Worm (Caenorhabditis elegans) whole organism, L1 larva: ENCODE measurements around the gene K04A8.1.

Experiments
- aha-1 ChIP-seq: fragments of 150-350 bp; optimal IDR thresholded peaks from 2 replicates; lab custom pipeline; 2014; ENCODE audit warnings: missing biosample characterization, missing genetic modification characterization
- alr-1 ChIP-seq: fragments of 200-800 bp; sonication (Bioruptor generic); optimal IDR thresholded peaks from 2 replicates; lab custom pipeline; 2018; ENCODE audit warnings: borderline replicate concordance, mild to moderate bottlenecking, missing genetic modification characterization, missing compliant biosample characterization
- blmp-1 ChIP-seq: fragments of 150-350 bp; optimal IDR thresholded peaks from 2 replicates; lab custom pipeline; 2014; ENCODE audit warnings: missing biosample characterization, missing genetic modification characterization
- ceh-63 ChIP-seq: fragments of 200-800 bp; sonication (Bioruptor generic); optimal IDR thresholded peaks from 2 replicates; lab custom pipeline; 2018; ENCODE audit warnings: mild to moderate bottlenecking, missing genetic modification characterization, missing compliant biosample characterization
- ceh-8 ChIP-seq: fragments of 200-800 bp; sonication (Bioruptor generic); optimal IDR thresholded peaks from 2 replicates; lab custom pipeline; 2018; ENCODE audit warnings: mild to moderate bottlenecking, missing genetic modification characterization, moderate library complexity, missing compliant biosample characterization
- ceh-88 ChIP-seq: fragments of 200-800 bp; sonication (Bioruptor generic); IDR thresholded peaks from 2 replicates; pipeline ENCODE4 v1.3.6; 2022; ENCODE audit warnings: missing genetic modification characterization, missing compliant biosample characterization
- ceh-90 ChIP-seq: sonication (generic microtip); optimal IDR thresholded peaks from 2 replicates; lab custom pipeline; 2016; ENCODE audit warnings: missing genetic modification characterization, missing compliant biosample characterization
- dpl-1 ChIP-seq, 3 experiments: fragments of 150-350 bp in 2 of 3; sonication (generic microtip) in 1 of 3; optimal IDR thresholded peaks; 2 replicates each; lab custom pipeline; 2014 to 2017; ENCODE audit warnings: missing biosample characterization in 3 of 3, missing genetic modification characterization in 3 of 3, missing genetic modification reagents in 3 of 3
- efl-1 ChIP-seq, 4 experiments: fragments of 150-350 bp; optimal IDR thresholded peaks in 3 of 4; peaks in 1 of 4; 1 replicate in 1 of 4; 2 replicates in 3 of 4; lab custom pipeline; 2014; ENCODE audit warnings: missing biosample characterization in 2 of 4, missing genetic modification characterization in 2 of 4, missing genetic modification reagents in 2 of 4
- egl-27 ChIP-seq, 2 experiments: fragments of 150-350 bp in 1 of 2; sonication (generic microtip); optimal IDR thresholded peaks; 3 replicates each; lab custom pipeline; 2017 to 2018; ENCODE audit warnings: missing biosample characterization in 2 of 2, missing genetic modification characterization in 2 of 2, missing genetic modification reagents in 2 of 2
- elt-3 ChIP-seq, 6 experiments: fragments of 150-350 bp in 1 of 6; sonication (generic microtip); optimal IDR thresholded peaks; 2 replicates each; lab custom pipeline; 2017 to 2018; ENCODE audit warnings: missing biosample characterization in 6 of 6, missing genetic modification characterization in 6 of 6, inconsistent platforms in 1 of 6
- fkh-10 ChIP-seq: sonication (generic microtip); optimal IDR thresholded peaks from 2 replicates; lab custom pipeline; 2017; ENCODE audit warnings: missing biosample characterization, missing genetic modification reagents, missing genetic modification characterization
- fkh-4 ChIP-seq: sonication (generic microtip); optimal IDR thresholded peaks from 2 replicates; lab custom pipeline; 2016; ENCODE audit warnings: missing compliant biosample characterization, missing genetic modification characterization, borderline replicate concordance
- grh-1 ChIP-seq: fragments of 200-800 bp; sonication (Bioruptor generic); IDR thresholded peaks from 2 replicates; pipeline ENCODE4 v1.3.6; 2022; ENCODE audit warnings: missing genetic modification reagents, missing genetic modification characterization, missing compliant biosample characterization
- hlh-4 ChIP-seq: sonication (generic microtip); optimal IDR thresholded peaks from 2 replicates; lab custom pipeline; 2016; ENCODE audit warnings: mild to moderate bottlenecking, missing genetic modification characterization, missing compliant biosample characterization
- irx-1 ChIP-seq: sonication (generic microtip); optimal IDR thresholded peaks from 2 replicates; lab custom pipeline; 2016; ENCODE audit warnings: missing genetic modification characterization, missing compliant biosample characterization
- lin-13 ChIP-seq: fragments of 150-350 bp; optimal IDR thresholded peaks from 2 replicates; lab custom pipeline; 2014; ENCODE audit warnings: missing biosample characterization, missing genetic modification reagents, missing genetic modification characterization
- lin-35 ChIP-seq, 2 experiments: fragments of 150-350 bp; optimal IDR thresholded peaks; 2 replicates each; lab custom pipeline; 2014; ENCODE audit warnings: missing biosample characterization in 2 of 2, missing genetic modification characterization in 2 of 2, missing genetic modification reagents in 2 of 2
- lir-3 ChIP-seq: sonication (generic microtip); optimal IDR thresholded peaks from 2 replicates; lab custom pipeline; 2016; ENCODE audit warnings: mild to moderate bottlenecking, missing genetic modification characterization, moderate library complexity, missing compliant biosample characterization; ENCODE audit not compliant: poor library complexity
- lsy-2 ChIP-seq, 2 experiments: fragments of 150-350 bp; optimal IDR thresholded peaks; 2 replicates each; lab custom pipeline; 2014; ENCODE audit warnings: missing biosample characterization in 2 of 2, missing genetic modification characterization in 2 of 2
- mab-9 ChIP-seq: fragments of 200-800 bp; sonication (Bioruptor generic); IDR thresholded peaks from 2 replicates; pipeline ENCODE4 v1.3.6; 2022; ENCODE audit warnings: missing genetic modification reagents, missing genetic modification characterization, missing compliant biosample characterization
- mdl-1 ChIP-seq, 2 experiments: fragments of 150-350 bp; optimal IDR thresholded peaks; 2 replicates each; lab custom pipeline; 2014 to 2017; ENCODE audit warnings: missing biosample characterization in 2 of 2, missing genetic modification characterization in 2 of 2, inconsistent platforms in 1 of 2
- nhr-11 ChIP-seq: fragments of 150-350 bp; optimal IDR thresholded peaks from 2 replicates; lab custom pipeline; 2014; ENCODE audit warnings: missing biosample characterization, missing genetic modification characterization
- nhr-12 ChIP-seq: sonication (generic microtip); optimal IDR thresholded peaks from 2 replicates; lab custom pipeline; 2017; ENCODE audit warnings: missing biosample characterization, missing genetic modification characterization
- nhr-19 ChIP-seq: fragments of 200-800 bp; sonication (Bioruptor generic); conservative IDR thresholded peaks from 2 replicates; pipeline ENCODE4 v1.3.6; 2022; ENCODE audit warnings: missing genetic modification characterization, missing compliant biosample characterization
- nhr-20 ChIP-seq: sonication (generic microtip); optimal IDR thresholded peaks from 2 replicates; lab custom pipeline; 2016; ENCODE audit warnings: mild to moderate bottlenecking, missing genetic modification characterization, missing compliant biosample characterization
- nhr-237 ChIP-seq: fragments of 150-350 bp; optimal IDR thresholded peaks from 2 replicates; lab custom pipeline; 2014; ENCODE audit warnings: missing biosample characterization, missing genetic modification characterization
- nhr-47 ChIP-seq: sonication (generic microtip); optimal IDR thresholded peaks from 2 replicates; lab custom pipeline; 2016; ENCODE audit warnings: mild to moderate bottlenecking, missing genetic modification characterization, moderate library complexity, missing compliant biosample characterization
- nhr-71 ChIP-seq: sonication (generic microtip); optimal IDR thresholded peaks from 2 replicates; lab custom pipeline; 2016; ENCODE audit warnings: mild to moderate bottlenecking, missing genetic modification characterization, moderate library complexity, missing compliant biosample characterization
- nhr-84 ChIP-seq: sonication (generic microtip); optimal IDR thresholded peaks from 2 replicates; lab custom pipeline; 2017; ENCODE audit warnings: missing biosample characterization, missing genetic modification characterization
- nhr-90 ChIP-seq: sonication (generic microtip); optimal IDR thresholded peaks from 2 replicates; lab custom pipeline; 2016; ENCODE audit warnings: mild to moderate bottlenecking, missing genetic modification characterization, missing compliant biosample characterization; ENCODE audit not compliant: poor library complexity
- pag-3 ChIP-seq: sonication (generic microtip); optimal IDR thresholded peaks from 2 replicates; lab custom pipeline; 2017; ENCODE audit warnings: missing genetic modification characterization, mild to moderate bottlenecking, missing compliant biosample characterization, antibody characterized with exemption, borderline replicate concordance; ENCODE audit not compliant: insufficient read depth
- pax-3 ChIP-seq: fragments of 200-800 bp; sonication (Bioruptor generic); optimal IDR thresholded peaks from 2 replicates; lab custom pipeline; 2018; ENCODE audit warnings: mild to moderate bottlenecking, missing genetic modification characterization, moderate library complexity, missing compliant biosample characterization
- rnt-1 ChIP-seq: sonication (generic microtip); optimal IDR thresholded peaks from 2 replicates; lab custom pipeline; 2016; ENCODE audit warnings: mild to moderate bottlenecking, missing genetic modification characterization, moderate library complexity, missing compliant biosample characterization
- skn-1 ChIP-seq: fragments of 150-350 bp; optimal IDR thresholded peaks from 2 replicates; lab custom pipeline; 2014; ENCODE audit warnings: missing biosample characterization, missing genetic modification characterization
- swsn-7 ChIP-seq: sonication (generic microtip); optimal IDR thresholded peaks from 2 replicates; lab custom pipeline; 2016; ENCODE audit warnings: missing genetic modification characterization, missing compliant biosample characterization
- tlp-1 ChIP-seq: fragments of 150-350 bp; optimal IDR thresholded peaks from 2 replicates; lab custom pipeline; 2014; ENCODE audit warnings: missing biosample characterization, missing genetic modification characterization
- unc-30 ChIP-seq: sonication (generic microtip); optimal IDR thresholded peaks from 2 replicates; lab custom pipeline; 2017; ENCODE audit warnings: missing biosample characterization, missing genetic modification characterization
- unc-62 ChIP-seq: fragments of 150-350 bp; optimal IDR thresholded peaks from 2 replicates; lab custom pipeline; 2014; ENCODE audit warnings: missing biosample characterization, missing genetic modification reagents, missing genetic modification characterization
- xbp-1 ChIP-seq: sonication (generic microtip); optimal IDR thresholded peaks from 2 replicates; lab custom pipeline; 2016; ENCODE audit warnings: missing genetic modification characterization, missing compliant biosample characterization
- zag-1 ChIP-seq: fragments of 150-350 bp; optimal IDR thresholded peaks from 2 replicates; lab custom pipeline; 2014; ENCODE audit warnings: missing biosample characterization, missing genetic modification characterization
- zip-4 ChIP-seq: fragments of 200-800 bp; sonication (Bioruptor generic); optimal IDR thresholded peaks from 2 replicates; lab custom pipeline; 2018; ENCODE audit warnings: mild to moderate bottlenecking, missing genetic modification characterization, moderate library complexity, missing compliant biosample characterization
- ztf-11 ChIP-seq, 2 experiments: sonication (generic microtip); optimal IDR thresholded peaks; 2 replicates each; lab custom pipeline; 2016 to 2017; ENCODE audit warnings: missing genetic modification characterization in 2 of 2, missing biosample characterization in 1 of 2, missing compliant biosample characterization in 1 of 2
- ztf-4 ChIP-seq: fragments of 150-350 bp; optimal IDR thresholded peaks from 2 replicates; lab custom pipeline; 2014; ENCODE audit warnings: missing biosample characterization, missing genetic modification characterization

K04A8.1 gene

DNA sequence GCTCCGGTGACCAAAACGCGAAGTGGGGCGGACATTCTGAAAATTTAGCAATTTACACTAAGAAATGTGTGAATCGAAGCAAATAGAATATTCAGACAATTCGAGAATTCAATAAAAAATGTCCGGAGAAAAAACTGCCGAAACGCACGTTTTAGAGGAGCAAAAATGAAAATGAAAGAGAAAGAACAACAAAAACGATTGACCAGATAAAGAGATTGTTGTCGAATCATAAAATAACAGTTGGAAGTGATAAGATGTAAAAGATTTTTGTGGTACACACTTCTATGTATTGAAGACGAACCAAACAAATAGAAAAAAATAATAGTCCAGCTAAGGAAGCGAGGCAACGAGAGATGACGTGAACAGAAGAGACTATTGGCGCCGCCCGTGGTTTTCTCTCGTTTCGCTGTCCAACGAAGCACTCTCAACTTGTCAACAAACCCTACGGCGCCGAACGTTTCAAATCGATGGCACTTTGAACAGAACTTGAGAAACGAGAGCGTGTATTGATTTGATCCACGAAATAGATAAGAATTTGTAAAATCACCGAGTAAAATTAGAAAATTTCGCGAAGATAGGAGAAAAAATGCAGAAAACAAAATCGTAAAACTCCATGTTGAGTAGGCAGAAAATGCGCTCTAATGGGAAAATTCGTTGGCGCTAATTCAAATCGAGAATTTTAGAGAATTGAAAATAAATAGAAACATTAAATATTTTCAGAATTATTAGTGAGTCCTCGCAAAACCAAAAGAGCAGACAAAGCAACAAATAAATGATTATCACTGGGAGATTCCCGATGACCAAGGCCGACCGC is 49.4 kb upstream of the K04A8.1 start, which contains the start of gene mdh-1 (continued):
- no peak for TF ChIP-seq xbp-1 (tag; lab: Kevin White, UChicago)
- TF ChIP-seq alr-1 (tag; lab: Kevin White, UChicago) = no peak

DNA sequence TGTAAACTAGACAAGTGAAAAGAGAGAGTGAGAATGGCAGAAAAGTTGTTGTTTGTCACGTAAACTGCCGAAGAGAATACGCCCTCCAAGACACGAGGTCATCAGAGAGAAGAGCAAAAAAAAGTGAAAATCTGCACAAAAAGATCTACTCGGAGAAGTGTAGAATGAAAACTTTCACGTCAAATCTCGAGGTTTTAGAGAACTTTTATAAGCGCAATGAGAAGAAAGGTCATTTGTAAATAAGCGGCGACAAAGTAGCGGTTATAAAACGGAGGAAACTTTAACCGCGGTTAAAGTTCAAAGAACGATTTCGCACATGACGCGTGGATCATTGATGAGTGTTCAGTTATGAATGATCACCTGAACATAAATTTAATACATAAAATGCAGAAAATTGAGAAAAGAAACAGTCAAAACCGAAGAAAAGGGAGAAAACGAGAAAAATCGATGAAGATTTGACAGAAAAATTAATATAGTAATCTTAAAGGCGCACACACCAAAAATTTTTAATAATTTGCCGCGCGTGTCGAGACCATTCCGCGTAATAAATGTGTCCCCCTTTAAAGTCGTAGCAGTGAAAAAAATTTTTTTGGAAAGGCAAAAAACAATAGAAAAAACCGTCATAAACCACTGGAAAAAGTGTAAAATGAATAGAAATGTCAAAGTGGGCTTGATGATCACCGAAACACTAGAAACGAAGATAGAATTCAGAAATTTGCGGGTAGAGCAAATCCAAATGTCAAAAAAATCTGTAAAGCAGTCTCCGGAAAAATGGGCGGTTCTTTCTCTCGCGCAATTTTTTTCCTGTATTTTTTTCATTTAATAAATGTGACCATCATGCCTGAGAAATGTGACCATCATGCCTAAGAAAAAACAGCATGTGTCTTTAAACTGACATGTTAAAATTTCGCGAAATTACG is 48.6 kb upstream of the K04A8.1 start:
- TF ChIP-seq egl-27 (tag; optimal IDR thresholded peaks at IDR 0.05; lab: Kevin White, UChicago) = no peak
- no peak for TF ChIP-seq alr-1 (tag; lab: Kevin White, UChicago)
- TF ChIP-seq fkh-10 (GFP tag; lab: Kevin White, UChicago) = no peak
- TF ChIP-seq nhr-71 (tag; lab: Kevin White, UChicago) = peak; percentile 73
- no peak for TF ChIP-seq zag-1 (tag; lab: Kevin White, UChicago)
- TF ChIP-seq fkh-4 (tag; lab: Kevin White, UChicago) = no peak
- no peak for TF ChIP-seq nhr-11 (tag; lab: Kevin White, UChicago)
- no peak for TF ChIP-seq efl-1 (optimal IDR thresholded peaks at IDR 0.05; lab: Kevin White, UChicago)
- TF ChIP-seq efl-1 (GFP tag; optimal IDR thresholded peaks at IDR 0.05 in 1 of 2; lab: Kevin White, UChicago) = peak in 1 of 2 experiments; percentile 86
- no peak for TF ChIP-seq nhr-12 (tag; lab: Kevin White, UChicago)
- no peak for TF ChIP-seq nhr-237 (tag; lab: Kevin White, UChicago)
- no peak for TF ChIP-seq ceh-63 (GFP tag; lab: Kevin White, UChicago)
- TF ChIP-seq nhr-84 = no peak
- TF ChIP-seq pax-3 (tag; lab: Kevin White, UChicago) = no peak
- TF ChIP-seq rnt-1 (tag; lab: Kevin White, UChicago) = peak; percentile 52
- no peak for TF ChIP-seq ceh-8 (GFP tag; lab: Kevin White, UChicago)
- TF ChIP-seq pag-3 (tag; lab: Kevin White, UChicago) = peak; percentile 77
- peak in 1 of 2 experiments; percentile 80 for TF ChIP-seq mdl-1 (tag; optimal IDR thresholded peaks at IDR 0.05; lab: Kevin White, UChicago)
- peak; percentile 49 for TF ChIP-seq aha-1 (tag; lab: Kevin White, UChicago)
- TF ChIP-seq zip-4 = no peak
- TF ChIP-seq xbp-1 (tag; lab: Kevin White, UChicago) = no peak
- no peak for TF ChIP-seq skn-1 (tag; lab: Kevin White, UChicago)
- TF ChIP-seq lsy-2 (tag; optimal IDR thresholded peaks at IDR 0.05; lab: Kevin White, UChicago) = peak; percentile 8 to 33
- TF ChIP-seq nhr-90 = peak; percentile 40
- TF ChIP-seq hlh-4 (tag; lab: Kevin White, UChicago) = no peak
- TF ChIP-seq nhr-20 (tag; lab: Kevin White, UChicago) = peak; percentile 55
- TF ChIP-seq dpl-1 (GFP tag; optimal IDR thresholded peaks at IDR 0.05; lab: Kevin White, UChicago) = no peak
- peak; percentile 5 for TF ChIP-seq lir-3 (tag; lab: Kevin White, UChicago)
- peak; percentile 22 to 29 for TF ChIP-seq lin-35 (GFP tag; optimal IDR thresholded peaks at IDR 0.05; lab: Kevin White, UChicago)
- TF ChIP-seq ztf-11 (tag; optimal IDR thresholded peaks at IDR 0.05; lab: Kevin White, UChicago) = no peak
- no peak for TF ChIP-seq nhr-47
- TF ChIP-seq ztf-4 = peak; percentile 51
- TF ChIP-seq unc-62 (GFP tag; lab: Kevin White, UChicago) = no peak
- TF ChIP-seq blmp-1 (tag; lab: Kevin White, UChicago) = peak; percentile 82
- no peak for TF ChIP-seq mab-9 (GFP tag; lab: Robert Waterston, UW)
- no peak for TF ChIP-seq grh-1 (GFP tag; lab: Robert Waterston, UW)
- peak; percentile 17 for TF ChIP-seq lin-13 (GFP tag; lab: Kevin White, UChicago)
- no peak for TF ChIP-seq ceh-90 (tag; lab: Kevin White, UChicago)
- TF ChIP-seq unc-30 = no peak
- TF ChIP-seq irx-1 (tag; lab: Kevin White, UChicago) = peak; percentile 6
- peak in 2 of 6 experiments; percentile 55 to 72 for TF ChIP-seq elt-3 (tag; optimal IDR thresholded peaks at IDR 0.05; lab: Kevin White, UChicago)
- TF ChIP-seq swsn-7 (tag; lab: Kevin White, UChicago) = peak; percentile 27
- peak; percentile 70 for TF ChIP-seq nhr-19 (GFP tag; lab: Robert Waterston, UW)
- no peak for TF ChIP-seq tlp-1 (tag; lab: Kevin White, UChicago)
- no peak for TF ChIP-seq ceh-88 (GFP tag; lab: Robert Waterston, UW)
